Fruit fly (Drosophila melanogaster) whole organism, wandering third instar larva: ENCODE results near the gene CG7120.

Experiments
- CG32264 ChIP-seq: fragments of 200-800 bp; sonication (Bioruptor generic); optimal IDR thresholded peaks from 2 replicates; lab custom pipeline; 2016; ENCODE audit warnings: missing biosample characterization, missing genetic modification characterization
- CG9705 ChIP-seq: fragments of 200-800 bp; sonication (Bioruptor generic); optimal IDR thresholded peaks from 2 replicates; lab custom pipeline; 2018; ENCODE audit warnings: missing biosample characterization, mild to moderate bottlenecking, missing genetic modification characterization
- CrebA ChIP-seq: fragments of 200-800 bp; sonication (Bioruptor generic); optimal IDR thresholded peaks from 2 replicates; lab custom pipeline; 2016; ENCODE audit warnings: missing biosample characterization, mild to moderate bottlenecking, missing genetic modification characterization, borderline replicate concordance
- Dfd ChIP-seq: fragments of >200 bp; optimal IDR thresholded peaks from 2 replicates; lab custom pipeline; 2017; ENCODE audit warnings: missing biosample characterization, missing genetic modification characterization
- Dif ChIP-seq: fragments of 200-275, 200-300 bp; sonication (Bioruptor generic); optimal IDR thresholded peaks from 2 replicates; lab custom pipeline; 2018; ENCODE audit warnings: missing biosample characterization, missing genetic modification characterization; ENCODE audit not compliant: partially characterized antibody
- GATAd ChIP-seq: sonication (Bioruptor generic); optimal IDR thresholded peaks from 2 replicates; lab custom pipeline; 2016; ENCODE audit warnings: missing biosample characterization, missing genetic modification characterization
- HLH106 ChIP-seq: fragments of 200-800 bp; optimal IDR thresholded peaks from 3 replicates; lab custom pipeline; 2019; ENCODE audit warnings: missing biosample characterization, mild to moderate bottlenecking, missing genetic modification characterization, moderate library complexity
- Hnf4 ChIP-seq: fragments of 200-800 bp; sonication (Bioruptor generic); optimal IDR thresholded peaks from 2 replicates; lab custom pipeline; 2016; ENCODE audit warnings: missing biosample characterization, mild to moderate bottlenecking, missing genetic modification characterization
- Hr78 ChIP-seq: fragments of >200 bp; optimal IDR thresholded peaks from 2 replicates; lab custom pipeline; 2017; ENCODE audit warnings: missing biosample characterization, missing genetic modification characterization
- Hr83 ChIP-seq: fragments of 200-300 bp; sonication (Bioruptor generic); optimal IDR thresholded peaks from 2 replicates; lab custom pipeline; 2016; ENCODE audit warnings: missing biosample characterization, mild to moderate bottlenecking, missing genetic modification characterization, moderate library complexity; ENCODE audit not compliant: poor library complexity, severe bottlenecking
- Jra ChIP-seq: sonication (Bioruptor generic); optimal IDR thresholded peaks from 2 replicates; lab custom pipeline; 2016; ENCODE audit warnings: missing biosample characterization, missing genetic modification characterization
- Mio ChIP-seq: sonication (Bioruptor generic); optimal IDR thresholded peaks from 2 replicates; lab custom pipeline; 2016; ENCODE audit warnings: missing biosample characterization, missing genetic modification characterization
- Myc ChIP-seq: fragments of >200 bp; optimal IDR thresholded peaks from 2 replicates; lab custom pipeline; 2017
- N ChIP-seq: fragments of >200 bp; optimal IDR thresholded peaks from 2 replicates; lab custom pipeline; 2018; ENCODE audit warnings: missing biosample characterization, missing external identifiers, missing genetic modification characterization
- OdsH ChIP-seq: fragments of 200-800 bp; sonication (Bioruptor generic); optimal IDR thresholded peaks from 2 replicates; lab custom pipeline; 2016; ENCODE audit warnings: missing biosample characterization, mild to moderate bottlenecking, missing genetic modification characterization
- Rel ChIP-seq, 2 experiments: fragments of 200-800 bp; sonication (Bioruptor generic) in 1 of 2; optimal IDR thresholded peaks; 2 replicates in 1 of 2; 3 replicates in 1 of 2; lab custom pipeline; 2016 to 2019; ENCODE audit warnings: mild to moderate bottlenecking in 2 of 2, missing biosample characterization in 2 of 2, missing genetic modification characterization in 2 of 2, moderate library complexity in 1 of 2
- Sp1 ChIP-seq: fragments of 200-800 bp; sonication (Bioruptor generic); optimal IDR thresholded peaks from 3 replicates; lab custom pipeline; 2019; ENCODE audit warnings: missing biosample characterization, mild to moderate bottlenecking, missing genetic modification characterization, moderate library complexity
- Vsx2 ChIP-seq: fragments of 200-300, 225-300 bp; sonication (Bioruptor generic); optimal IDR thresholded peaks from 2 replicates; lab custom pipeline; 2018; ENCODE audit warnings: missing biosample characterization, missing genetic modification characterization; ENCODE audit not compliant: partially characterized antibody
- br ChIP-seq: fragments of 200-800 bp; sonication (Bioruptor generic); optimal IDR thresholded peaks from 2 replicates; lab custom pipeline; 2016; ENCODE audit warnings: missing biosample characterization, missing genetic modification characterization
- dl ChIP-seq, 2 experiments: fragments of 175-275, 200-275 bp in 1 of 2; fragments of 200-275 bp in 1 of 2; sonication (Bioruptor generic); optimal IDR thresholded peaks; lab custom pipeline; 2018; ENCODE audit warnings: mild to moderate bottlenecking in 2 of 2, missing biosample characterization in 2 of 2, missing genetic modification characterization in 2 of 2, moderate library complexity in 2 of 2; ENCODE audit not compliant: partially characterized antibody in 2 of 2, insufficient read depth in 1 of 2
- dmrt93B ChIP-seq: fragments of 200-800 bp; sonication (Bioruptor generic); optimal IDR thresholded peaks from 2 replicates; lab custom pipeline; 2018; ENCODE audit warnings: missing biosample characterization, mild to moderate bottlenecking, missing genetic modification characterization
- dsf ChIP-seq: sonication (Bioruptor generic); optimal IDR thresholded peaks from 2 replicates; lab custom pipeline; 2016; ENCODE audit warnings: missing biosample characterization, missing genetic modification characterization, borderline replicate concordance
- ey ChIP-seq: fragments of 200-800 bp; sonication (Bioruptor generic); optimal IDR thresholded peaks from 2 replicates; lab custom pipeline; 2016; ENCODE audit warnings: missing biosample characterization, missing genetic modification characterization
- foxo ChIP-seq, 2 experiments: fragments of 200-800 bp; sonication (Bioruptor generic); optimal IDR thresholded peaks; 2 replicates in 1 of 2; 3 replicates in 1 of 2; lab custom pipeline; 2016 to 2017; ENCODE audit warnings: missing biosample characterization in 2 of 2, missing genetic modification characterization in 2 of 2
- fru ChIP-seq: fragments of 200-800 bp; sonication (Bioruptor generic); optimal IDR thresholded peaks from 3 replicates; lab custom pipeline; 2016; ENCODE audit warnings: missing biosample characterization, mild to moderate bottlenecking, missing genetic modification characterization
- h ChIP-seq: fragments of 200-800 bp; sonication (Bioruptor generic); optimal IDR thresholded peaks from 3 replicates; lab custom pipeline; 2016; ENCODE audit warnings: missing biosample characterization, mild to moderate bottlenecking, missing genetic modification characterization
- jim ChIP-seq: fragments of 175-275, 200-325 bp; sonication (Bioruptor generic); optimal IDR thresholded peaks from 2 replicates; lab custom pipeline; 2016; ENCODE audit warnings: missing biosample characterization, mild to moderate bottlenecking, missing genetic modification characterization
- lola ChIP-seq: fragments of >200 bp; optimal IDR thresholded peaks from 2 replicates; lab custom pipeline; 2017; ENCODE audit warnings: missing biosample characterization, missing genetic modification characterization
- pan ChIP-seq: fragments of >200 bp; optimal IDR thresholded peaks from 2 replicates; lab custom pipeline; 2017
- psq ChIP-seq: fragments of 200-800 bp; sonication (Bioruptor generic); optimal IDR thresholded peaks from 3 replicates; lab custom pipeline; 2017; ENCODE audit warnings: missing biosample characterization, mild to moderate bottlenecking, missing genetic modification characterization, moderate library complexity
- rgr ChIP-seq: fragments of 200-800 bp; sonication (Bioruptor generic); optimal IDR thresholded peaks from 3 replicates; lab custom pipeline; 2016; ENCODE audit warnings: missing biosample characterization, mild to moderate bottlenecking, missing genetic modification characterization
- sage ChIP-seq: fragments of 200-800 bp; sonication (Bioruptor generic); optimal IDR thresholded peaks from 2 replicates; lab custom pipeline; 2016; ENCODE audit warnings: missing biosample characterization, mild to moderate bottlenecking, missing genetic modification characterization
- sv ChIP-seq: fragments of 200-800 bp; sonication (Bioruptor generic); optimal IDR thresholded peaks from 3 replicates; lab custom pipeline; 2016; ENCODE audit warnings: missing biosample characterization, missing genetic modification characterization
- tai ChIP-seq: sonication (Bioruptor generic); optimal IDR thresholded peaks from 2 replicates; lab custom pipeline; 2016; ENCODE audit warnings: missing biosample characterization, missing genetic modification characterization
- woc ChIP-seq: sonication (Bioruptor generic); optimal IDR thresholded peaks from 2 replicates; lab custom pipeline; 2016; ENCODE audit warnings: missing biosample characterization, mild to moderate bottlenecking, missing genetic modification characterization

Gene CG7120

dm6 chr3L:8347346-8347745 lies 48.5 kb upstream of the CG7120 start:
- TF ChIP-seq N (GFP tag; lab: Kevin White, UChicago) (no peak), OdsH (GFP tag; lab: Kevin White, UChicago) (peak; percentile 20), Hr83 (peak; percentile 80), woc (no peak)

- no peak for TF ChIP-seq dl (GFP tag; optimal IDR thresholded peaks at IDR 0.05; lab: Kevin White, UChicago; ENCODE audit: insufficient read depth in 1 of 2, partially characterized antibody in 2 of 2)
- TF ChIP-seq, all 38 proteins: peak for 0
Observed at dm6 chr3L:8356196-8356595, 39.6 kb upstream of the CG7120 start, which contains the start of gene Culd. Gene Culd (minus strand): TSS chr3L:8356296.

DNA sequence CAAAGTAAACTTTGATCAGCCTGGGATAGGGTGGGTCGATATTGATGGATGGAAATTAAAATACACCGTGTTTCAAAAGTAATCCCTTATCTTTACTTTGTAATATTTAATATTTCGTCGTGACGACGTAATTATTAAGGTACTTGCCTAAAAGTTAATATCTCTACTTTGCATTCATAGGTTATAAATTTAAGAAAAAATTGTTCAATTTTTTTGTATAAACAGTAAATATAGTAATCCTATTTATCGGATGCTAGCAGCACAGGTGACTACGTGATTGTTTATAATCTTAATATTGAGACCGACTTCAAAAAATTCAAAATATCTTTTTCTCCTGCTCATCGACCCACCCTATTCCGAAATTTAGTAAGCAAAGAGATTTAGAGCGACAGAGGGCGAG lies 37.7 kb upstream of the CG7120 start:
- TF ChIP-seq tai (no peak), HLH106 (tag; lab: Kevin White, UChicago) (no peak), foxo (GFP tag; optimal IDR thresholded peaks at IDR 0.05; lab: Kevin White, UChicago) (peak in 1 of 2 experiments; percentile 39), OdsH (GFP tag; lab: Kevin White, UChicago) (peak; percentile 7), br (GFP tag; lab: Kevin White, UChicago) (no peak), GATAd (GFP tag; lab: Kevin White, UChicago) (no peak), Mio (GFP tag; lab: Kevin White, UChicago) (no peak), Jra (no peak), sage (GFP tag; lab: Kevin White, UChicago) (no peak), psq (no peak), pan (lab: Kevin White, UChicago) (no peak), dsf (no peak), Myc (lab: Kevin White, UChicago) (no peak), CG9705 (GFP tag; lab: Kevin White, UChicago) (peak; percentile 7), h (GFP tag; lab: Kevin White, UChicago) (no peak)

DNA sequence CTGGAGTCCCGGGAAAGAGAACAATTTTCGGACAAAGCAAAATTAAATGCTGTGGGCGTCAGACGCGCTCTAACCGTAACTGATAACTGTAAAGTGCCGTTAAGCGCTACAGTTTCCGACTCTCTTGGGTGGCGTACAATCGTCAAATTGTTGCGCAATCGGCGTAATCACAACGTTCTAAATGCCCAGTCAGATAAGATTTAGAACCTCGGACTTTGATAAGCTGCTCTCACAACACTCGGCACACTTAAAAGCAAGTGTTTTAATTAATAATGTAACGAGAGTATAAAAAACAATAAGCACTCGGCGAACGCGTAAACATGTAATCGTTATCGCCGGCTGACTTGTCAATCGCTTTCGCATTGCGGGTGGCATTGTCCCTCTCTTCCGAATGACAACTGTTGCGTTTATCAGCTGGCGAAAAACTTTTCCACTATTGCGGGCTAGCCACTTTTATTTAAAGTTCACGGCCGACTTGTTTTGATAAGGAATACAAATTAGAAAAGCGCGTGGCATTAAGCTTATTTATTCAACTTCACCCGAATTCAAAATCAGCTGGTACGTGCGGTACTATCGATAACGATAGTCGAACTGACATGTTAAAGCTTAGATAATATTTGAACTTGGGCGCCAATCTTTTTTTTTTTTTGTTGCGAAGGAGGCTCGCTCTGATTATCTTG lies 36.9 kb upstream of the CG7120 start:
- TF ChIP-seq fru (peak; percentile 61), h (GFP tag; lab: Kevin White, UChicago) (peak; percentile 3), ey (GFP tag; lab: Kevin White, UChicago) (no peak)

dm6 chr3L:8360063-8360642 lies 35.6 kb upstream of the CG7120 start:
- peak; percentile 56 for TF ChIP-seq jim (GFP tag; lab: Kevin White, UChicago)
- peak; percentile 22 for TF ChIP-seq Dif (GFP tag; lab: Kevin White, UChicago)
- TF ChIP-seq Jra, result no peak

- TF ChIP-seq CG32264 (GFP tag; lab: Kevin White, UChicago) (no peak), pan (lab: Kevin White, UChicago) (no peak), Dfd (GFP tag; lab: Kevin White, UChicago) (no peak), sage (GFP tag; lab: Kevin White, UChicago) (no peak), Myc (lab: Kevin White, UChicago) (no peak), rgr (GFP tag; lab: Kevin White, UChicago) (no peak), lola (GFP tag; lab: Kevin White, UChicago) (no peak), Hr78 (GFP tag; lab: Kevin White, UChicago) (no peak), dmrt93B (GFP tag; lab: Kevin White, UChicago) (no peak), N (GFP tag; lab: Kevin White, UChicago) (no peak), Sp1 (GFP tag; lab: Kevin White, UChicago) (peak; percentile 60), CrebA (GFP tag; lab: Kevin White, UChicago) (peak; percentile 19), jim (GFP tag; lab: Kevin White, UChicago) (peak; percentile 46), dsf (no peak), CG9705 (GFP tag; lab: Kevin White, UChicago) (no peak), woc (no peak), Vsx2 (GFP tag; lab: Kevin White, UChicago) (peak; percentile 92), ey (GFP tag; lab: Kevin White, UChicago) (no peak), sv (GFP tag; lab: Kevin White, UChicago) (no peak), h (GFP tag; lab: Kevin White, UChicago) (peak; percentile 87), psq (peak; percentile 66), fru (peak; percentile 65), GATAd (GFP tag; lab: Kevin White, UChicago) (no peak), Hnf4 (GFP tag; lab: Kevin White, UChicago) (peak; percentile 61), foxo (GFP tag; optimal IDR thresholded peaks at IDR 0.05; lab: Kevin White, UChicago) (peak in 1 of 2 experiments; percentile 35), Jra (peak; percentile 76), br (GFP tag; lab: Kevin White, UChicago) (peak; percentile 25), HLH106 (tag; lab: Kevin White, UChicago) (peak; percentile 17), Mio (GFP tag; lab: Kevin White, UChicago) (no peak), Rel (GFP tag; optimal IDR thresholded peaks at IDR 0.05; lab: Kevin White, UChicago) (no peak), Rel (tag; optimal IDR thresholded peaks at IDR 0.05; lab: Kevin White, UChicago) (peak; percentile 22), Dif (GFP tag; lab: Kevin White, UChicago) (peak; percentile 86)
Observed at dm6 chr3L:8360643-8361110, 35.1 kb upstream of the CG7120 start, which contains the start of gene Idh. Gene Idh (minus strand): TSS chr3L:8360906.
